Fruit fly (Drosophila melanogaster): Measurements from ENCODE around the gene Rel.

Rel gene

DNA sequence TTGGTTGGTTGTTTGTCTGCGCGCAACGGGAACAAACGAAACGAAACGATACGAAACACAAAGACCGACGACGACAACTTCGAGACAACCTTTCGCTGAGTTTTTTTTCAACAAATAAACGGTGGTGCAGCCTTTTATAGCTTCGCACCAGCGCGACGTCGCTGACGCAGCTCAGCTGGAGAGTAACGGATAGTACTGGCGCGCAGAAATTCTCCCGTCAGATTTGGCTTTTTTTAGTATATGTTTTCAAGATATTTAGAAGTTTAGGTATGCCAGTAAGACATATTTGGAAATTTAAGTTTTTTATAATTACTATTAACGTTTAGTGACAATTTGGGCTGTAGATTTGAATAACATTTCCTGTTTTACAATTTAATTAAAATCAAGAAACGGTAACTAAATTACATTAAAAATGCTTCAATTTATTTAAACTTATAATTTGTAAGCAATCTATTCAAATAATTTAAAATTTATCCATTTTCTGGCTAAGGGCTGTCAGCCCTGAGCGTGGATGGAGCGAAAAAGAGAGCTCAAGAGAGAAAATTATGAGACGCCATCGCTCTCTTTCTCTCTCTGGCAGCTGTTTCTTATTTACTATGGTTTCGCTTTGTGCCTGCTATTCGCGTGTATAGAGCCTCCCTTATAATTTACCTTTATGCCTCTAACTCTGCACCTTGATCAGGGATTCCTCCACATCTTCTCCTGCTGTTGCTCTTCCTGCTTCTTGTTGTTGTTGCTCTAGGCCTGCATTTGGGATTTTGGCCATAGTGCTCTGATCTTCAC is 14.0 kb downstream of the Rel start:
- TF ChIP-seq noc (tag; optimal IDR thresholded peaks at IDR 0.05) = peak; percentile 93

DNA sequence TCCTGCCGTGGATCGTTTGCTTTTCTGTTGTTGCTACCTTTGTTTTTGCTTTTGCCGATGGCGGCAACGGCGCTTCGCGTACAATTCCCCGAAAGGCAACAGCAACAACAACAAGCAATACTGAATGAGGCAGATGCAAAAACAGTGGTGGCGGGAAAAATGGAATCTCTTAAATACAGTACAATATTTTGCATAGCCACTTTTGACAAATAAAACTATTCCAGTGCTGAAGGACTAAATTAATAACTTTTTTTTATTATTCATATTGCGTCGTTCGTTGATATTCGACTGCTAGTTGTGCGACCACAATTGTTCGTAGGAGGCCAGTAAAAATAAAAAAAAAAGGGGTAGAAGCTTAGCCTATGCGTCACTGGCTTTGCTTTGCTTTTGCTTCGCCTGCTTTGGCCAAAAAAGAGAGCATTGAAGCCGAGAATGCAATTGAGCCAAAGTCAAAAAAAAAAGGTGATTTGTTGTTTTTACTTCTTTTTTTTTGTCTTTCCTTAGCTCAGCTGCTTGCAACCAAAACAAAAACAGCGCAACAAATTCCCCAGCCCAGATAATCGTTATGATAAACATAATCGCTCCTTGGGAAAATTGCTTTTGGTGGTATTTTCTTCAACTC is 15.9 kb downstream of the Rel start:
- peak; percentile 85 for TF ChIP-seq noc (tag; optimal IDR thresholded peaks at IDR 0.05)

DNA sequence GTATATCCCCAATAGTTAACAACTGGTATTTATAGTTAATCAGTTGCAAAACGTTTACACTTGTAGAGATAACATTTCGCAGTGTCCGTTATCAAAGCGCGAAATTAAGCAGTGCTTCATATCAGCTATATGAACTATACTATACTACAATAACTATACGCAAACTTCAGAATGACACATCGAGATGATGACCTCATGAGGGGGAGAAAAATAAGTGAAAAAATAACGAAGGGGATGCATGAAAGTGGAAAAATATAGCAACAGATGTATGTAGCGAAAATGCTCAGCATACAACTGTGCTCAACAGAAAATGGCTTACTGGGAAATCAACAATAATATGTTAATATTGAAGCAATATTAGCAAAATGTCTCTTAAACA is 17.0 kb downstream of the Rel start:
- TF ChIP-seq noc (tag; optimal IDR thresholded peaks at IDR 0.05) = no peak

dm6 chr3R:9030006-9030749 is 17.6 kb downstream of the Rel start:
- TF ChIP-seq noc (tag; optimal IDR thresholded peaks at IDR 0.05) = no peak

dm6 chr3R:9029411-9029810 is 18.4 kb downstream of the Rel start:
- no peak for TF ChIP-seq noc (tag; optimal IDR thresholded peaks at IDR 0.05)

DNA sequence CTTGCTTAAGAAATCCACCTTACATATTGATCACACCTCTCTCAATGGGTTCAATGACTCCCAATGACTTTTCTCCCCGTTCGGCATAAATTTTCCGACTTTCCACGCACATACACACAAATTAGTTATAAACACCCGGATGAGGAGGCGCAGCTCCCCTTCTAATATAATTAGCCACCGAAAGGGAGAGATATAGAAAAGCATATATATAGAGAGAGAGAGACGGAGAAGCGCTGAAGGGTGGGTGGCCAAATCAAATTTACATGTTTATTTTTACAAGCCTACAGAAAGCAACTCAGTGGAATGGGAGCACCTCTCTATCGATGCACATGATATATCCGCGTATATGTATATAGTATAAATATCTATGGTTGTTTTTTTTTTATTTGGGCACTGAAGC is 19.1 kb downstream of the Rel start:
- no peak for TF ChIP-seq noc (tag; optimal IDR thresholded peaks at IDR 0.05)

DNA sequence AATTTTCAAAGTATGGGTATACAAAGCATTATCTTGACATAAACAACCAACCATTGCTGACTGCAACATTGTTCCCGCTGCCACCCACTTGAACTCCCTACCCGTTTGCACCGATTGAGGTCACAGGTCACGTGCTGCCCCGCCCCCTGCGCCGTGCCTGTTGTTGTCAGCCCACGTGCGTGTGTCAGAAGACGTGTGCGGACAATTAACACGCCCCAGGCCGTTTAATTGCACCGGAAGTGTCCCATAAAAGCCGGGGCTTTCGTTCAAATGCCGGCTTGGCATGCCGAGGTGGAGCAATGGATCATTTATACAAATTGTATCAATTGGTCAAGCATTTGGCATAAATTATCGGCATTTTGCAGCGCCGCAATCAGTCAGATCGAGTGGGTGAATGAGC is 20.7 kb downstream of the Rel start:
- TF ChIP-seq noc (tag; optimal IDR thresholded peaks at IDR 0.05) = no peak

dm6 chr3R:9024835-9025510 is 22.8 kb downstream of the Rel start:
- TF ChIP-seq noc (tag; optimal IDR thresholded peaks at IDR 0.05) = no peak

- no peak for TF ChIP-seq noc (tag; optimal IDR thresholded peaks at IDR 0.05)
Measured at dm6 chr3R:9023934-9024333, 23.8 kb downstream of the Rel start.

dm6 chr3R:9019689-9020138 is 28.1 kb downstream of the Rel start, which contains the start of gene tgo:
TSS of gene tgo (minus strand) at chr3R:9020022.
- TF ChIP-seq noc (tag; optimal IDR thresholded peaks at IDR 0.05) = peak; percentile 41

DNA sequence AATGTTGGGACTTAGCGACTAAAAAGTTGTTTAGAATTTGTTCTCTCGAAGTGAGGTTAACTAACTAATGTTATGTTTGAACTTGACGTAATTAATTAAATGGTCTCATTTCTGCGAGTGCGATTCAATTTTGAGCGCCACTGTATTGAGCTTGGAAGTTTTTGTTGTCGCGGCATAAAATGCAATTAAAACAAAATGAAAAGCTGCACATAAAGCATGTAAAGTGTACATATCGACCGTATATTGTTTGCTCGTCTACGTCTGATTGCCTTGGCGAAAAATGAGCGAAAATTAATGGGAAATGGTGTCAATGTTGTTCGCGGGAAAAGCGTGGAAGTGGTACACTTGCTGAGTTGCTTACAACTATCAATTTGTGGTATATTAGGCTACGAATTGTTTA is 30.9 kb downstream of the Rel start:
- TF ChIP-seq noc (tag; optimal IDR thresholded peaks at IDR 0.05) = no peak

dm6 chr3R:9014859-9015466 is 32.8 kb downstream of the Rel start, which contains the start of the genes Kcmf1, Sf3b5 and CG11986:
TSS of gene Kcmf1 (minus strand) at chr3R:9014909.
TSS of gene Sf3b5 (minus strand) at chr3R:9015341.
TSS of gene CG11986 (plus strand) at chr3R:9015446.
- TF ChIP-seq noc (tag; optimal IDR thresholded peaks at IDR 0.05) = no peak

dm6 chr3R:9013765-9014380 is 33.9 kb downstream of the Rel start:
- peak; percentile 75 for TF ChIP-seq noc (tag; optimal IDR thresholded peaks at IDR 0.05)

DNA sequence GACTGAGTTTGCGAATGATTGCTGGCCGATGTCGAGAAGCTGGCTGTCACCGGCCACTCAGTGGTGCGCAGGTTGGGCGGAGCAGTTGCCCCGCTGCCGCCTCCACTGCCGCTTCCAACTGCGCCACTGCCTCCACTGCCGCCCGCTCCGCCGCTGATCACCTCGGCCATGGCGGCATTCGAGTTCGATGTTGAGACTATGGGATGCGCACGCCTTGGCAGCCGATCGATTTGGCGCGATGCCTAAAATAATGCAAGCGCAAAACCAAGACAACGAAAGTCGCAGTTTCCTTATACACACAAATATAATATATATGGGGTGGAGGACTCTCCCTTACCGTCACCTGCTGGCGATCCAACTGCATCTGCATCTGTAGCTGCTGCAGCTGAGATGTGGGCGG is 36.1 kb downstream of the Rel start:
- no peak for TF ChIP-seq noc (tag; optimal IDR thresholded peaks at IDR 0.05)

DNA sequence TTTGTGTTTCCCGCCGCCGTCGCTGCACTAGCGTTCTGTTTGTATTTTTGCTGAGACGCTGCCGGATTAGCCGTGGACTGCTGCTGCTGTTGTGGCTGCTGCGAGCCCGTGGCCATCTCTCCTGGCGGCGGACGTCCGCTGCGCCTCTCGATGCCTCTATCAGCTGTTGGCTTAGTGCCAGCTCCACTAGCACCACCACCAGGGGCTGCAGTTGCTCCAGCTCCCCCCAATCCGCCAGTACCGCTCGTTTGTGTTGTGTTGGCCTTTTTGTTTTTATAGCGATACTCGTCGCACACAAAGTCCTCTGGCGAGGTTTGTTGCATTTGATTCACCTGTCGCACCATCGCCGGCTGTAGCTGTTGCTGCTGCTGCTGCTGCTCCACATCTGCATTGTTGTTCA is 37.1 kb downstream of the Rel start:
- no peak for TF ChIP-seq noc (tag; optimal IDR thresholded peaks at IDR 0.05)

Data from whole organism, larva.